Worm (Caenorhabditis elegans) whole organism, L1 larva: ENCODE measurements around the gene C49C3.20.

Source experiments
- F16B12.6 ChIP-seq: fragments of 150-350 bp; optimal IDR thresholded peaks from 2 replicates; lab custom pipeline; 2014; ENCODE audit warnings: missing biosample characterization, missing genetic modification characterization
- ama-1 ChIP-seq: fragments of 150-350 bp; optimal IDR thresholded peaks from 2 replicates; lab custom pipeline; 2014
- blmp-1 ChIP-seq: fragments of 150-350 bp; optimal IDR thresholded peaks from 2 replicates; lab custom pipeline; 2014; ENCODE audit warnings: missing biosample characterization, missing genetic modification characterization
- ceh-63 ChIP-seq: fragments of 200-800 bp; sonication (Bioruptor generic); optimal IDR thresholded peaks from 2 replicates; lab custom pipeline; 2018; ENCODE audit warnings: mild to moderate bottlenecking, missing genetic modification characterization, missing compliant biosample characterization
- ceh-8 ChIP-seq: fragments of 200-800 bp; sonication (Bioruptor generic); optimal IDR thresholded peaks from 2 replicates; lab custom pipeline; 2018; ENCODE audit warnings: mild to moderate bottlenecking, missing genetic modification characterization, moderate library complexity, missing compliant biosample characterization
- ceh-82 ChIP-seq, 3 experiments: fragments of 150-350 bp in 1 of 3; sonication (generic microtip) in 2 of 3; optimal IDR thresholded peaks; 2 replicates each; lab custom pipeline; 2014 to 2017; ENCODE audit warnings: missing biosample characterization in 3 of 3, missing genetic modification characterization in 3 of 3
- ceh-90 ChIP-seq: sonication (generic microtip); optimal IDR thresholded peaks from 2 replicates; lab custom pipeline; 2016; ENCODE audit warnings: missing genetic modification characterization, missing compliant biosample characterization
- dpl-1 ChIP-seq, 3 experiments: fragments of 150-350 bp in 2 of 3; sonication (generic microtip) in 1 of 3; optimal IDR thresholded peaks; 2 replicates each; lab custom pipeline; 2014 to 2017; ENCODE audit warnings: missing biosample characterization in 3 of 3, missing genetic modification characterization in 3 of 3, missing genetic modification reagents in 3 of 3
- dsc-1 ChIP-seq: sonication (generic microtip); optimal IDR thresholded peaks from 2 replicates; lab custom pipeline; 2016; ENCODE audit warnings: mild to moderate bottlenecking, missing genetic modification characterization, missing compliant biosample characterization
- efl-1 ChIP-seq, 4 experiments: fragments of 150-350 bp; optimal IDR thresholded peaks in 3 of 4; peaks in 1 of 4; 1 replicate in 1 of 4; 2 replicates in 3 of 4; lab custom pipeline; 2014; ENCODE audit warnings: missing biosample characterization in 2 of 4, missing genetic modification characterization in 2 of 4, missing genetic modification reagents in 2 of 4
- efl-3 ChIP-seq: fragments of 200-800 bp; sonication (Bioruptor generic); optimal IDR thresholded peaks from 2 replicates; lab custom pipeline; 2018; ENCODE audit warnings: mild to moderate bottlenecking, missing genetic modification characterization, missing compliant biosample characterization
- fkh-8 ChIP-seq: sonication (generic microtip); optimal IDR thresholded peaks from 2 replicates; lab custom pipeline; 2016; ENCODE audit warnings: mild to moderate bottlenecking, missing genetic modification characterization, missing compliant biosample characterization
- fos-1 ChIP-seq: fragments of 150-350 bp; optimal IDR thresholded peaks from 2 replicates; lab custom pipeline; 2014; ENCODE audit warnings: missing biosample characterization, missing genetic modification characterization
- hlh-17 ChIP-seq: fragments of 200-800 bp; sonication (Bioruptor generic); optimal IDR thresholded peaks from 2 replicates; lab custom pipeline; 2018; ENCODE audit warnings: missing genetic modification characterization, mild to moderate bottlenecking, missing compliant biosample characterization, moderate library complexity, borderline replicate concordance
- hlh-4 ChIP-seq: sonication (generic microtip); optimal IDR thresholded peaks from 2 replicates; lab custom pipeline; 2016; ENCODE audit warnings: mild to moderate bottlenecking, missing genetic modification characterization, missing compliant biosample characterization
- irx-1 ChIP-seq: sonication (generic microtip); optimal IDR thresholded peaks from 2 replicates; lab custom pipeline; 2016; ENCODE audit warnings: missing genetic modification characterization, missing compliant biosample characterization
- lin-14 ChIP-seq: fragments of 200-800 bp; sonication (Bioruptor generic); optimal IDR thresholded peaks from 2 replicates; lab custom pipeline; 2018; ENCODE audit warnings: mild to moderate bottlenecking, missing genetic modification characterization, moderate library complexity, missing compliant biosample characterization
- lin-35 ChIP-seq, 2 experiments: fragments of 150-350 bp; optimal IDR thresholded peaks; 2 replicates each; lab custom pipeline; 2014; ENCODE audit warnings: missing biosample characterization in 2 of 2, missing genetic modification characterization in 2 of 2, missing genetic modification reagents in 2 of 2
- lsy-2 ChIP-seq, 2 experiments: fragments of 150-350 bp; optimal IDR thresholded peaks; 2 replicates each; lab custom pipeline; 2014; ENCODE audit warnings: missing biosample characterization in 2 of 2, missing genetic modification characterization in 2 of 2
- mep-1 ChIP-seq: fragments of 150-350 bp; optimal IDR thresholded peaks from 2 replicates; lab custom pipeline; 2014; ENCODE audit warnings: missing biosample characterization, missing genetic modification characterization
- nhr-11 ChIP-seq: fragments of 150-350 bp; optimal IDR thresholded peaks from 2 replicates; lab custom pipeline; 2014; ENCODE audit warnings: missing biosample characterization, missing genetic modification characterization
- nhr-20 ChIP-seq: sonication (generic microtip); optimal IDR thresholded peaks from 2 replicates; lab custom pipeline; 2016; ENCODE audit warnings: mild to moderate bottlenecking, missing genetic modification characterization, missing compliant biosample characterization
- nhr-47 ChIP-seq: sonication (generic microtip); optimal IDR thresholded peaks from 2 replicates; lab custom pipeline; 2016; ENCODE audit warnings: mild to moderate bottlenecking, missing genetic modification characterization, moderate library complexity, missing compliant biosample characterization
- nhr-71 ChIP-seq: sonication (generic microtip); optimal IDR thresholded peaks from 2 replicates; lab custom pipeline; 2016; ENCODE audit warnings: mild to moderate bottlenecking, missing genetic modification characterization, moderate library complexity, missing compliant biosample characterization
- nhr-84 ChIP-seq: sonication (generic microtip); optimal IDR thresholded peaks from 2 replicates; lab custom pipeline; 2017; ENCODE audit warnings: missing biosample characterization, missing genetic modification characterization
- nhr-85 ChIP-seq: sonication (generic microtip); peaks from one replicate; lab custom pipeline; 2016; ENCODE audit warnings: missing genetic modification characterization, inconsistent platforms, missing compliant biosample characterization
- nhr-90 ChIP-seq: sonication (generic microtip); optimal IDR thresholded peaks from 2 replicates; lab custom pipeline; 2016; ENCODE audit warnings: mild to moderate bottlenecking, missing genetic modification characterization, missing compliant biosample characterization; ENCODE audit not compliant: poor library complexity
- rnt-1 ChIP-seq: sonication (generic microtip); optimal IDR thresholded peaks from 2 replicates; lab custom pipeline; 2016; ENCODE audit warnings: mild to moderate bottlenecking, missing genetic modification characterization, moderate library complexity, missing compliant biosample characterization
- skn-1 ChIP-seq: fragments of 150-350 bp; optimal IDR thresholded peaks from 2 replicates; lab custom pipeline; 2014; ENCODE audit warnings: missing biosample characterization, missing genetic modification characterization
- snu-23 ChIP-seq: sonication (generic microtip); optimal IDR thresholded peaks from 2 replicates; lab custom pipeline; 2016; ENCODE audit warnings: missing genetic modification characterization, missing compliant biosample characterization
- sup-37 ChIP-seq: fragments of 200-800 bp; sonication (Bioruptor generic); optimal IDR thresholded peaks from 2 replicates; lab custom pipeline; 2018; ENCODE audit warnings: mild to moderate bottlenecking, missing genetic modification characterization, missing compliant biosample characterization
- swsn-7 ChIP-seq: sonication (generic microtip); optimal IDR thresholded peaks from 2 replicates; lab custom pipeline; 2016; ENCODE audit warnings: missing genetic modification characterization, missing compliant biosample characterization
- tbx-2 ChIP-seq: sonication (generic microtip); optimal IDR thresholded peaks from 2 replicates; lab custom pipeline; 2016; ENCODE audit warnings: missing genetic modification characterization, missing compliant biosample characterization
- tlp-1 ChIP-seq: fragments of 150-350 bp; optimal IDR thresholded peaks from 2 replicates; lab custom pipeline; 2014; ENCODE audit warnings: missing biosample characterization, missing genetic modification characterization
- unc-62 ChIP-seq: fragments of 150-350 bp; optimal IDR thresholded peaks from 2 replicates; lab custom pipeline; 2014; ENCODE audit warnings: missing biosample characterization, missing genetic modification reagents, missing genetic modification characterization
- unc-98 ChIP-seq: fragments of 200-800 bp; sonication (Bioruptor generic); IDR thresholded peaks from 2 replicates; pipeline ENCODE4 v1.3.6; 2022; ENCODE audit warnings: missing genetic modification characterization, missing compliant biosample characterization
- xbp-1 ChIP-seq: sonication (generic microtip); optimal IDR thresholded peaks from 2 replicates; lab custom pipeline; 2016; ENCODE audit warnings: missing genetic modification characterization, missing compliant biosample characterization
- zag-1 ChIP-seq: fragments of 150-350 bp; optimal IDR thresholded peaks from 2 replicates; lab custom pipeline; 2014; ENCODE audit warnings: missing biosample characterization, missing genetic modification characterization

Gene C49C3.20

ce11 chrIV:17269702-17270101 lies 46.6 kb downstream of the C49C3.20 start:
- TF ChIP-seq blmp-1 (tag; lab: Kevin White, UChicago): peak; percentile 12
- TF ChIP-seq unc-62: no peak

- TF ChIP-seq nhr-85 (tag; lab: Kevin White, UChicago) (peak; percentile 63), zag-1 (tag; lab: Kevin White, UChicago) (no peak)
These were observed 47.3 kb downstream of the C49C3.20 start, which contains the start of gene atgp-1 for ce11 chrIV:17269042-17269441. atgp-1 (plus strand) TSS chrIV:17269342.

ce11 chrIV:17268628-17269027 lies 47.7 kb downstream of the C49C3.20 start:
- TF ChIP-seq dsc-1 (tag; lab: Kevin White, UChicago) (peak; percentile 10), rnt-1 (tag; lab: Kevin White, UChicago) (peak; percentile 37), blmp-1 (tag; lab: Kevin White, UChicago) (peak; percentile 56), nhr-47 (tag; lab: Kevin White, UChicago) (peak; percentile 38), mep-1 (tag; lab: Kevin White, UChicago) (peak; percentile 82), ceh-8 (GFP tag; lab: Kevin White, UChicago) (no peak), unc-98 (GFP tag; lab: Robert Waterston, UW) (no peak), tbx-2 (tag; lab: Kevin White, UChicago) (peak; percentile 10), efl-1 (optimal IDR thresholded peaks at IDR 0.05; lab: Kevin White, UChicago) (peak; percentile 47 to 71), efl-1 (GFP tag; optimal IDR thresholded peaks at IDR 0.05 in 1 of 2; lab: Kevin White, UChicago) (peak; percentile 23 to 37), fos-1 (tag; lab: Kevin White, UChicago) (peak; percentile 5), skn-1 (tag; lab: Kevin White, UChicago) (peak; percentile 63), xbp-1 (tag; lab: Kevin White, UChicago) (peak; percentile 10), ceh-90 (no peak), snu-23 (GFP tag; lab: Kevin White, UChicago) (peak; percentile 64), lin-35 (GFP tag; optimal IDR thresholded peaks at IDR 0.05; lab: Kevin White, UChicago) (peak; percentile 32 to 39), lin-14 (GFP tag; lab: Kevin White, UChicago) (peak; percentile 81), nhr-90 (tag; lab: Kevin White, UChicago) (peak; percentile 21), nhr-71 (tag; lab: Kevin White, UChicago) (peak; percentile 53), nhr-84 (tag; lab: Kevin White, UChicago) (no peak), lsy-2 (tag; optimal IDR thresholded peaks at IDR 0.05; lab: Kevin White, UChicago) (peak in 1 of 2 experiments; percentile 64), sup-37 (no peak), hlh-4 (tag; lab: Kevin White, UChicago) (no peak), nhr-20 (tag; lab: Kevin White, UChicago) (peak; percentile 1), tlp-1 (tag; lab: Kevin White, UChicago) (no peak), dpl-1 (GFP tag; optimal IDR thresholded peaks at IDR 0.05; lab: Kevin White, UChicago) (peak in 1 of 3 experiments; percentile 34), F16B12.6 (peak; percentile 21), irx-1 (tag; lab: Kevin White, UChicago) (no peak), swsn-7 (tag; lab: Kevin White, UChicago) (peak; percentile 46), ceh-82 (tag; optimal IDR thresholded peaks at IDR 0.05; lab: Kevin White, UChicago) (peak; percentile 0 to 64 (median 11)), hlh-17 (no peak)

- TF ChIP-seq xbp-1 (tag; lab: Kevin White, UChicago) (no peak), ceh-63 (no peak), nhr-11 (tag; lab: Kevin White, UChicago) (no peak), fkh-8 (tag; lab: Kevin White, UChicago) (no peak), ama-1 (no peak), skn-1 (tag; lab: Kevin White, UChicago) (peak; percentile 91), efl-3 (no peak), hlh-4 (tag; lab: Kevin White, UChicago) (no peak)
These were observed 48.2 kb downstream of the C49C3.20 start for ce11 chrIV:17268069-17268468.
